Worm (Caenorhabditis elegans) whole organism, midembryonic: ENCODE data around the gene Y37D8A.5.

Source experiments
- T22C8.4 ChIP-seq: fragments of 200-800 bp; sonication (Bioruptor generic); IDR thresholded peaks from 2 replicates; pipeline ENCODE4 v1.3.6; 2022; ENCODE audit warnings: missing genetic modification characterization, missing compliant biosample characterization
- cog-1 ChIP-seq: sonication (generic microtip); optimal IDR thresholded peaks from 2 replicates; lab custom pipeline; 2016; ENCODE audit warnings: missing genetic modification characterization, missing compliant biosample characterization
- flt-1 ChIP-seq: fragments of 200-800 bp; sonication (Bioruptor generic); IDR thresholded peaks from 2 replicates; pipeline ENCODE4 v1.3.6; 2022; ENCODE audit warnings: missing genetic modification characterization, missing compliant biosample characterization
- klf-2 ChIP-seq: fragments of 200-800 bp; sonication (Bioruptor generic); conservative IDR thresholded peaks from 2 replicates; pipeline ENCODE4 v1.3.6; 2022; ENCODE audit warnings: missing genetic modification reagents, missing genetic modification characterization, missing compliant biosample characterization
- med-1 ChIP-seq: sonication (generic microtip); optimal IDR thresholded peaks from 2 replicates; lab custom pipeline; 2017; ENCODE audit warnings: missing genetic modification characterization, mild to moderate bottlenecking, missing compliant biosample characterization, antibody characterized with exemption, missing genetic modification reagents; ENCODE audit not compliant: insufficient read depth
- ref-1 ChIP-seq: fragments of 200-800 bp; sonication (Bioruptor generic); conservative IDR thresholded peaks from 2 replicates; pipeline ENCODE4 v1.3.6; 2022; ENCODE audit warnings: missing genetic modification reagents, missing genetic modification characterization, missing compliant biosample characterization
- tab-1 ChIP-seq: fragments of 200-800 bp; sonication (Bioruptor generic); IDR thresholded peaks from 2 replicates; pipeline ENCODE4 v1.3.6; 2022; ENCODE audit warnings: missing genetic modification characterization, missing compliant biosample characterization
- ztf-23 ChIP-seq: fragments of 200-800 bp; sonication (Bioruptor generic); IDR thresholded peaks from 2 replicates; pipeline ENCODE4 v1.3.6; 2022; ENCODE audit warnings: missing genetic modification reagents, missing genetic modification characterization, missing compliant biosample characterization
- ztf-29 ChIP-seq: fragments of 200-800 bp; sonication (Bioruptor generic); IDR thresholded peaks from 2 replicates; pipeline ENCODE4 v1.3.6; 2022; ENCODE audit warnings: missing genetic modification reagents, missing genetic modification characterization, missing compliant biosample characterization

DNA sequence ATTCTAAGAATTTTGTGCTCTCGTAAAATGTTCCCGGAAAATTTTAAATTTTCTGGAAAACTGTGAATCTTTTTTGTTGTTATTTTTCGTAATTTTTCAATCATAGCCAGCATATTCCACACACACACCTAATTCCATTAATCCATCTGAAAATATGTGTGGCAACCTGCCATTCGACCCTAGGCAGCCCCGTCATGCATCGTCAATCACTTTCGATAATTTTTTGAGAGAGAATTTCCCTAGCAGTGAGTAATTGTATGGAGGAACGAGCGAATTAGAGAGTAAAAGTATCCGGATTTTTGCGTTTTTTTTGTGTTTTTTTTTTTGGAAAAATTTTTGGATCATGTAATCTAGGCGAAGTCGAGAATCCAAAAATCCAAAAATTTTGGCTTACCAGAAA lies 42.1 kb downstream of the Y37D8A.5 start, which contains the start of gene BE10.4:
- TF ChIP-seq cog-1 (tag; lab: Kevin White, UChicago) (no peak), ztf-29 (GFP tag; lab: Robert Waterston, UW) (no peak), flt-1 (GFP tag; lab: Robert Waterston, UW) (no peak), tab-1 (no peak), T22C8.4 (GFP tag; lab: Robert Waterston, UW) (no peak), ztf-23 (GFP tag; lab: Robert Waterston, UW) (no peak), med-1 (GFP tag; lab: Kevin White, UChicago) (no peak), klf-2 (no peak), ref-1 (GFP tag; lab: Robert Waterston, UW) (no peak)
